Worm (Caenorhabditis elegans): Measurements from ENCODE around the gene D2007.1.
A peak's percentile ranks its signal among the peaks of the same experiment; 100 is the strongest.

Gene D2007.1

ce11 chrIII:8158140-8158786 is 3.0 kb downstream of the D2007.1 start, which contains the start of gene atg-13:
Gene atg-13, minus strand, starts transcription at chrIII:8158190.
- TF ChIP-seq dsc-1 (tag; optimal IDR thresholded peaks at IDR 0.05) (no peak), sup-37 (GFP tag; optimal IDR thresholded peaks at IDR 0.05) (no peak), ama-1 (optimal IDR thresholded peaks at IDR 0.05) (no peak), sox-4 (tag; optimal IDR thresholded peaks at IDR 0.05) (no peak), isw-1 (GFP tag; IDR thresholded peaks at IDR 0.05) (no peak), ceh-8 (GFP tag; optimal IDR thresholded peaks at IDR 0.05) (no peak), irx-1 (tag; optimal IDR thresholded peaks at IDR 0.05) (no peak), fkh-4 (tag; optimal IDR thresholded peaks at IDR 0.05; ENCODE audit: borderline replicate concordance) (no peak), elt-2 (tag; optimal IDR thresholded peaks at IDR 0.05) (no peak), mep-1 (tag; optimal IDR thresholded peaks at IDR 0.05) (peak; percentile 48), zag-1 (tag; optimal IDR thresholded peaks at IDR 0.05) (no peak), ztf-4 (tag; optimal IDR thresholded peaks at IDR 0.05) (no peak), nhr-71 (tag; optimal IDR thresholded peaks at IDR 0.05) (peak; percentile 56), nhr-19 (GFP tag; conservative IDR thresholded peaks at IDR 0.05) (0 out of 2 replicates have a peak, but pooled peaks have one; percentile 7), zip-4 (GFP tag; optimal IDR thresholded peaks at IDR 0.05) (no peak), nhr-85 (tag) (no peak), ces-1 (GFP tag; optimal IDR thresholded peaks at IDR 0.05) (no peak), blmp-1 (tag; optimal IDR thresholded peaks at IDR 0.05) (peak; percentile 23), pag-3 (tag; optimal IDR thresholded peaks at IDR 0.05; ENCODE audit: borderline replicate concordance, insufficient read depth) (no peak), nhr-84 (tag; optimal IDR thresholded peaks at IDR 0.05) (no peak), tlp-1 (tag; optimal IDR thresholded peaks at IDR 0.05) (no peak), C16A3.4 (tag; optimal IDR thresholded peaks at IDR 0.05) (no peak), nhr-237 (tag; optimal IDR thresholded peaks at IDR 0.05) (no peak), mdl-1 (tag; optimal IDR thresholded peaks at IDR 0.05) (peak in 1 of 2 experiments; percentile 51), efl-1 (optimal IDR thresholded peaks at IDR 0.05) (peak in 1 of 2 experiments; percentile 8), efl-1 (GFP tag; optimal IDR thresholded peaks at IDR 0.05 in 1 of 2) (peak; percentile 6 to 73), snu-23 (GFP tag; optimal IDR thresholded peaks at IDR 0.05) (peak; percentile 17), Y116A8C.19 (tag; optimal IDR thresholded peaks at IDR 0.05; ENCODE audit: borderline replicate concordance) (no peak), ztf-11 (tag; optimal IDR thresholded peaks at IDR 0.05) (no peak), fkh-8 (tag; optimal IDR thresholded peaks at IDR 0.05) (no peak), unc-62 (GFP tag; optimal IDR thresholded peaks at IDR 0.05) (no peak), C04F5.9 (tag; optimal IDR thresholded peaks at IDR 0.05) (no peak), nhr-90 (tag; optimal IDR thresholded peaks at IDR 0.05; ENCODE audit: poor library complexity) (no peak), ets-5 (GFP tag; IDR thresholded peaks at IDR 0.05) (no peak), sptf-1 (tag; optimal IDR thresholded peaks at IDR 0.05) (no peak), nhr-20 (tag; optimal IDR thresholded peaks at IDR 0.05) (no peak), mab-9 (GFP tag; IDR thresholded peaks at IDR 0.05) (no peak), dpl-1 (GFP tag; optimal IDR thresholded peaks at IDR 0.05) (peak in 1 of 3 experiments; percentile 15), unc-98 (GFP tag; IDR thresholded peaks at IDR 0.05) (no peak), F16B12.6 (tag; optimal IDR thresholded peaks at IDR 0.05) (no peak), rnt-1 (tag; optimal IDR thresholded peaks at IDR 0.05) (peak; percentile 2), xbp-1 (tag; optimal IDR thresholded peaks at IDR 0.05) (no peak), lin-14 (GFP tag; optimal IDR thresholded peaks at IDR 0.05) (peak; percentile 44), tbx-2 (tag; optimal IDR thresholded peaks at IDR 0.05) (no peak), egl-27 (tag; optimal IDR thresholded peaks at IDR 0.05) (no peak), hlh-17 (GFP tag; optimal IDR thresholded peaks at IDR 0.05; ENCODE audit: borderline replicate concordance) (no peak), lin-35 (GFP tag; optimal IDR thresholded peaks at IDR 0.05) (peak in 1 of 2 experiments; percentile 18), aha-1 (tag; optimal IDR thresholded peaks at IDR 0.05) (no peak), efl-3 (GFP tag; optimal IDR thresholded peaks at IDR 0.05) (no peak), nhr-11 (tag; optimal IDR thresholded peaks at IDR 0.05) (no peak), nhr-76 (tag; optimal IDR thresholded peaks at IDR 0.05) (no peak), unc-30 (tag; optimal IDR thresholded peaks at IDR 0.05) (no peak)

Data from whole organism, L1 larva.